Worm (Caenorhabditis elegans) whole organism, L4 larva: Measurements from ENCODE around the gene K09A9.8.

Source experiments
- D1046.2 ChIP-seq: fragments of 200-800 bp; sonication (Bioruptor generic); IDR thresholded peaks from 2 replicates; pipeline ENCODE4 v1.3.6; 2022; ENCODE audit warnings: missing genetic modification characterization, missing compliant biosample characterization
- F10B5.3 ChIP-seq: sonication (generic microtip); optimal IDR thresholded peaks from 2 replicates; lab custom pipeline; 2016; ENCODE audit warnings: mild to moderate bottlenecking, missing genetic modification characterization, missing compliant biosample characterization
- F37D6.2 ChIP-seq: sonication (generic microtip); optimal IDR thresholded peaks from 2 replicates; lab custom pipeline; 2016; ENCODE audit warnings: mild to moderate bottlenecking, missing genetic modification characterization, missing compliant biosample characterization
- F44E2.7 ChIP-seq: fragments of 200-800 bp; sonication (Bioruptor generic); IDR thresholded peaks from 2 replicates; pipeline ENCODE4 v2.1.2; 2022; ENCODE audit warnings: missing genetic modification characterization, missing compliant biosample characterization
- F49E8.2 ChIP-seq: sonication (generic microtip); optimal IDR thresholded peaks from 2 replicates; lab custom pipeline; 2016; ENCODE audit warnings: missing compliant biosample characterization, mild to moderate bottlenecking, missing genetic modification characterization, borderline replicate concordance
- R02D3.7 ChIP-seq: fragments of 150-350 bp; sonication (generic microtip); optimal IDR thresholded peaks from 3 replicates; lab custom pipeline; 2014; ENCODE audit warnings: missing biosample characterization, missing genetic modification characterization
- T20F7.1 ChIP-seq: fragments of 200-800 bp; sonication (Bioruptor generic); optimal IDR thresholded peaks from 2 replicates; lab custom pipeline; 2018; ENCODE audit warnings: mild to moderate bottlenecking, missing genetic modification characterization, missing compliant biosample characterization
- Y105C5A.15 ChIP-seq: fragments of 200-800 bp; sonication (Bioruptor generic); IDR thresholded peaks from 2 replicates; pipeline ENCODE4 v1.3.6; 2022; ENCODE audit warnings: missing genetic modification characterization, missing compliant biosample characterization
- Y48G9A.11 ChIP-seq: fragments of 200-800 bp; sonication (Bioruptor generic); IDR thresholded peaks from 2 replicates; pipeline ENCODE4 v1.3.6; 2022; ENCODE audit warnings: missing genetic modification reagents, missing genetic modification characterization, missing compliant biosample characterization
- Y5F2A.4 ChIP-seq: fragments of 200-800 bp; sonication (Bioruptor generic); optimal IDR thresholded peaks from 2 replicates; lab custom pipeline; 2018; ENCODE audit warnings: mild to moderate bottlenecking, missing genetic modification characterization, missing compliant biosample characterization
- ZK337.2 ChIP-seq: fragments of 200-800 bp; sonication (Bioruptor generic); IDR thresholded peaks from 2 replicates; pipeline ENCODE4 v1.3.6; 2022; ENCODE audit warnings: missing genetic modification reagents, missing genetic modification characterization, missing compliant biosample characterization
- ZK546.5 ChIP-seq, 2 experiments: sonication (generic microtip); optimal IDR thresholded peaks; 2 replicates each; lab custom pipeline; 2017; ENCODE audit warnings: missing biosample characterization in 2 of 2, missing genetic modification characterization in 2 of 2
- aha-1 ChIP-seq: fragments of 150-350 bp; peaks from one replicate; lab custom pipeline; 2014; ENCODE audit warnings: missing biosample characterization, missing genetic modification characterization
- aly-2 ChIP-seq: sonication (generic microtip); optimal IDR thresholded peaks from 2 replicates; lab custom pipeline; 2018; ENCODE audit warnings: missing biosample characterization, missing genetic modification characterization
- ceh-44 ChIP-seq: fragments of 200-800 bp; sonication (Bioruptor generic); IDR thresholded peaks from 2 replicates; pipeline ENCODE4 v1.3.6; 2022; ENCODE audit warnings: missing genetic modification reagents, missing genetic modification characterization, missing compliant biosample characterization
- ceh-82 ChIP-seq: sonication (generic microtip); optimal IDR thresholded peaks from 2 replicates; lab custom pipeline; 2017; ENCODE audit warnings: missing biosample characterization, missing genetic modification characterization
- cey-2 ChIP-seq: sonication (generic microtip); optimal IDR thresholded peaks from 3 replicates; lab custom pipeline; 2017; ENCODE audit warnings: missing genetic modification characterization, mild to moderate bottlenecking, missing compliant biosample characterization, antibody characterized with exemption, borderline replicate concordance; ENCODE audit not compliant: insufficient read depth
- daf-16 ChIP-seq, 3 experiments: sonication (generic microtip); optimal IDR thresholded peaks; 2 replicates each; lab custom pipeline; 2016 to 2017; ENCODE audit warnings: missing genetic modification characterization in 3 of 3, missing genetic modification reagents in 3 of 3, mild to moderate bottlenecking in 2 of 3, missing compliant biosample characterization in 2 of 3, missing biosample characterization in 1 of 3, moderate library complexity in 1 of 3
- daf-19 ChIP-seq: fragments of 200-800 bp; sonication (Bioruptor generic); conservative IDR thresholded peaks from 2 replicates; pipeline ENCODE4 v1.3.6; 2022; ENCODE audit warnings: missing genetic modification characterization, missing compliant biosample characterization
- daf-8 ChIP-seq: fragments of 200-800 bp; sonication (Bioruptor generic); IDR thresholded peaks from 2 replicates; pipeline ENCODE4 v1.3.6; 2022; ENCODE audit warnings: missing genetic modification characterization, missing compliant biosample characterization
- dmd-6 ChIP-seq: fragments of 200-800 bp; sonication (Bioruptor generic); IDR thresholded peaks from 2 replicates; pipeline ENCODE4 v1.3.6; 2022; ENCODE audit warnings: missing genetic modification reagents, missing genetic modification characterization, missing compliant biosample characterization
- dpl-1 ChIP-seq: fragments of 150-350 bp; optimal IDR thresholded peaks from 2 replicates; lab custom pipeline; 2014; ENCODE audit warnings: missing biosample characterization, missing genetic modification reagents, missing genetic modification characterization
- fkh-10 ChIP-seq: fragments of 150-350 bp; optimal IDR thresholded peaks from 2 replicates; lab custom pipeline; 2014; ENCODE audit warnings: missing biosample characterization, missing genetic modification reagents, missing genetic modification characterization
- gei-8 ChIP-seq: fragments of 200-800 bp; sonication (Bioruptor generic); optimal IDR thresholded peaks from 2 replicates; lab custom pipeline; 2018; ENCODE audit warnings: mild to moderate bottlenecking, missing genetic modification characterization, missing compliant biosample characterization
- hif-1 ChIP-seq, 2 experiments: sonication (generic microtip); optimal IDR thresholded peaks; 2 replicates each; lab custom pipeline; 2016 to 2017; ENCODE audit warnings: missing compliant biosample characterization in 2 of 2, missing genetic modification characterization in 2 of 2, missing genetic modification reagents in 2 of 2, missing genotype in 2 of 2, mild to moderate bottlenecking in 1 of 2
- hlh-11 ChIP-seq: fragments of 200-800 bp; sonication (Bioruptor generic); optimal IDR thresholded peaks from 2 replicates; lab custom pipeline; 2018; ENCODE audit warnings: mild to moderate bottlenecking, missing genetic modification characterization, missing compliant biosample characterization
- hlh-30 ChIP-seq: sonication (generic microtip); optimal IDR thresholded peaks from 2 replicates; lab custom pipeline; 2017; ENCODE audit warnings: antibody characterized with exemption, mild to moderate bottlenecking, missing genetic modification characterization, missing compliant biosample characterization; ENCODE audit not compliant: insufficient read depth
- hmg-1.1 ChIP-seq: fragments of 200-800 bp; sonication (Bioruptor generic); IDR thresholded peaks from 2 replicates; pipeline ENCODE4 v1.3.6; 2022; ENCODE audit warnings: missing genetic modification reagents, missing genetic modification characterization, missing compliant biosample characterization
- lin-13 ChIP-seq: fragments of 150-350 bp; optimal IDR thresholded peaks from 2 replicates; lab custom pipeline; 2014; ENCODE audit warnings: missing biosample characterization, missing genetic modification reagents, missing genetic modification characterization
- lin-15B ChIP-seq: fragments of 150-350 bp; sonication (generic microtip); optimal IDR thresholded peaks from 3 replicates; lab custom pipeline; 2014; ENCODE audit warnings: missing biosample characterization, missing genetic modification characterization
- lin-29 ChIP-seq: fragments of 200-800 bp; sonication (Bioruptor generic); IDR thresholded peaks from 2 replicates; pipeline ENCODE4 v1.3.6; 2022; ENCODE audit warnings: missing genetic modification reagents, missing genetic modification characterization, missing compliant biosample characterization
- lir-3 ChIP-seq: sonication (generic microtip); optimal IDR thresholded peaks from 2 replicates; lab custom pipeline; 2016; ENCODE audit warnings: mild to moderate bottlenecking, missing genetic modification characterization, missing compliant biosample characterization
- madf-5 ChIP-seq, 2 experiments: fragments of 200-800 bp; sonication (Bioruptor generic); IDR thresholded peaks; 2 replicates each; pipeline ENCODE4 v1.3.6; 2022; ENCODE audit warnings: missing compliant biosample characterization in 2 of 2, missing genetic modification characterization in 2 of 2
- mdt-29 ChIP-seq: fragments of 200-800 bp; sonication (Bioruptor generic); IDR thresholded peaks from 2 replicates; pipeline ENCODE4 v1.3.6; 2022; ENCODE audit warnings: missing genetic modification reagents, missing genetic modification characterization, missing compliant biosample characterization
- mep-1 ChIP-seq: fragments of 150-350 bp; sonication (generic microtip); optimal IDR thresholded peaks from 3 replicates; lab custom pipeline; 2014; ENCODE audit warnings: missing biosample characterization, missing genetic modification characterization
- mes-2 ChIP-seq: sonication (generic microtip); optimal IDR thresholded peaks from 2 replicates; lab custom pipeline; 2016; ENCODE audit warnings: missing genotype, mild to moderate bottlenecking, missing genetic modification characterization, missing compliant biosample characterization; ENCODE audit not compliant: poor library complexity, severe bottlenecking
- mxl-2 ChIP-seq: fragments of 200-800 bp; sonication (Bioruptor generic); conservative IDR thresholded peaks from 2 replicates; pipeline ENCODE4 v1.3.6; 2022; ENCODE audit warnings: missing genetic modification reagents, missing genetic modification characterization, missing compliant biosample characterization
- nhr-237 ChIP-seq: sonication (generic microtip); optimal IDR thresholded peaks from 2 replicates; lab custom pipeline; 2017; ENCODE audit warnings: missing biosample characterization, missing genetic modification characterization
- nhr-41 ChIP-seq: fragments of 200-800 bp; sonication (Bioruptor generic); IDR thresholded peaks from 2 replicates; pipeline ENCODE4 v1.3.6; 2022; ENCODE audit warnings: missing genetic modification reagents, missing genetic modification characterization, missing compliant biosample characterization
- nhr-76 ChIP-seq: fragments of 150-350 bp; optimal IDR thresholded peaks from 2 replicates; lab custom pipeline; 2014; ENCODE audit warnings: missing biosample characterization, missing genetic modification characterization
- php-3 ChIP-seq: fragments of 200-800 bp; sonication (Bioruptor generic); IDR thresholded peaks from 2 replicates; pipeline ENCODE4 v1.3.6; 2022; ENCODE audit warnings: missing genetic modification reagents, missing genetic modification characterization, missing compliant biosample characterization
- pqm-1 ChIP-seq: sonication (generic microtip); optimal IDR thresholded peaks from 2 replicates; lab custom pipeline; 2017; ENCODE audit warnings: missing biosample characterization, missing genetic modification characterization
- saeg-2 ChIP-seq: fragments of 200-800 bp; sonication (Bioruptor generic); IDR thresholded peaks from 2 replicates; pipeline ENCODE4 v1.3.6; 2022; ENCODE audit warnings: missing genetic modification reagents, missing genetic modification characterization, missing compliant biosample characterization
- sdz-12 ChIP-seq: fragments of 200-800 bp; sonication (Bioruptor generic); optimal IDR thresholded peaks from 2 replicates; lab custom pipeline; 2018; ENCODE audit warnings: mild to moderate bottlenecking, missing genetic modification characterization, missing compliant biosample characterization
- skn-1 ChIP-seq: fragments of 150-350 bp; optimal IDR thresholded peaks from 2 replicates; lab custom pipeline; 2014; ENCODE audit warnings: missing biosample characterization, missing genetic modification characterization
- snpc-4 ChIP-seq: fragments of 150-350 bp; optimal IDR thresholded peaks from 2 replicates; lab custom pipeline; 2014; ENCODE audit warnings: missing biosample characterization, missing genetic modification characterization
- tag-97 ChIP-seq: fragments of 200-800 bp; sonication (Bioruptor generic); IDR thresholded peaks from 2 replicates; pipeline ENCODE4 v1.3.6; 2022; ENCODE audit warnings: missing genetic modification characterization, missing compliant biosample characterization
- unc-130 ChIP-seq: sonication (generic microtip); optimal IDR thresholded peaks from 2 replicates; lab custom pipeline; 2016; ENCODE audit warnings: missing genetic modification reagents, missing genetic modification characterization, missing compliant biosample characterization
- zfp-2 ChIP-seq: sonication (generic microtip); optimal IDR thresholded peaks from 2 replicates; lab custom pipeline; 2016; ENCODE audit warnings: mild to moderate bottlenecking, missing genetic modification characterization, missing compliant biosample characterization
- zip-2 ChIP-seq: fragments of 150-350 bp; optimal IDR thresholded peaks from 2 replicates; lab custom pipeline; 2014; ENCODE audit warnings: missing biosample characterization, missing genetic modification characterization

K09A9.8 gene

DNA sequence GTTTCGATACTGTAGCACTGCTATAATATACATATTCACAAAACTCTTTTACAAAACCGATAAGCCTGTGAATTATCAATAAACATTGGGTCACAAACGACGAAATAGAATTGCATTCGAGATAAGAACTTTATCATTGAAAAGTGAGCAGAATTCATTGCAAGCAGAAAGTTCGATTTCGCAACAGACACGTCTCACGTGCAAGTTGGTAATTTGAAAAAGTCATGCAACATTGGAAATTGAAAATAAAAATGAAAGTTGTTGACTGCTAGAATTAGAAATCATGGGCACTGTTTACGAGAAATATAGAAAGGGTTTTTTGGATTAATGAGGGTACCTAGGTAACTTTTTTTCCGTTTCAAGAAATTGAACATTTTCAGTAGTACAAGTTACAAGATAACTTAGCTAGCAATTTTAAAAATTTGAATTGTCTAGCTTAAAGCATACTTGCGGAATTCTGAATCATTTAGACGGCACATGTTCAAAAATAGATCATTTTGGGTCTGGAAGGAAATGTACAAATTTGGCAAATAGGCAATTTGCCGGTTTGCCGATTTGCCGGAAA is 13.6 kb upstream of the K09A9.8 start (continued):
- no peak for TF ChIP-seq nhr-41 (GFP tag; lab: Robert Waterston, UW)
- no peak for TF ChIP-seq nhr-76 (tag; lab: Kevin White, UChicago)
- peak; percentile 81 for TF ChIP-seq T20F7.1
- no peak for TF ChIP-seq cey-2 (tag; lab: Kevin White, UChicago)
- TF ChIP-seq zfp-2 = no peak
- 0 out of 2 replicates have a peak, but pooled peaks have one; percentile 7 for TF ChIP-seq hmg-1.1 (GFP tag; lab: Robert Waterston, UW)
- TF ChIP-seq lin-15B (tag; lab: Kevin White, UChicago) = no peak
- no peak for TF ChIP-seq fkh-10 (GFP tag; lab: Kevin White, UChicago)
- TF ChIP-seq dmd-6 = peak; percentile 94
- TF ChIP-seq aly-2 (tag; lab: Kevin White, UChicago) = no peak
- TF ChIP-seq hif-1 (tag; optimal IDR thresholded peaks at IDR 0.05; lab: Kevin White, UChicago) = peak; percentile 68 to 94
- peak in 1 of 2 experiments; percentile 10 for TF ChIP-seq daf-16 (GFP tag; optimal IDR thresholded peaks at IDR 0.05; lab: Kevin White, UChicago)
- TF ChIP-seq daf-16 (tag; optimal IDR thresholded peaks at IDR 0.05; lab: Kevin White, UChicago) = peak; percentile 98
- TF ChIP-seq F49E8.2 (tag; lab: Kevin White, UChicago) = no peak
- TF ChIP-seq Y48G9A.11 (GFP tag; lab: Robert Waterston, UW) = no peak
- no peak for TF ChIP-seq unc-130
- peak; percentile 40 for TF ChIP-seq mes-2 (tag; lab: Kevin White, UChicago)
- TF ChIP-seq daf-19 (GFP tag; lab: Robert Waterston, UW) = no peak
- TF ChIP-seq ceh-82 (tag; lab: Kevin White, UChicago) = no peak
- TF ChIP-seq lin-29 (GFP tag; lab: Robert Waterston, UW) = no peak
- peak; percentile 96 for TF ChIP-seq hlh-30 (tag; lab: Kevin White, UChicago)
- TF ChIP-seq php-3 = peak; percentile 82
- no peak for TF ChIP-seq snpc-4 (tag; lab: Kevin White, UChicago)
- TF ChIP-seq Y105C5A.15 = peak; percentile 64; the same call in 1 of the 2 replicates
- TF ChIP-seq daf-8 (GFP tag; lab: Robert Waterston, UW) = no peak
- no peak for TF ChIP-seq nhr-237 (tag; lab: Kevin White, UChicago)
- no peak for TF ChIP-seq Y5F2A.4 (GFP tag; lab: Kevin White, UChicago)
- TF ChIP-seq F10B5.3 (tag; lab: Kevin White, UChicago) = no peak
- no peak for TF ChIP-seq madf-5 (GFP tag; IDR thresholded peaks at IDR 0.05; lab: Robert Waterston, UW)
- TF ChIP-seq skn-1 (tag; lab: Kevin White, UChicago) = no peak
- TF ChIP-seq lin-13 = peak; percentile 92
- no peak for TF ChIP-seq mxl-2
- TF ChIP-seq zip-2 = no peak
- TF ChIP-seq lir-3 (tag; lab: Kevin White, UChicago) = no peak
- peak; percentile 49 for TF ChIP-seq dpl-1 (GFP tag; lab: Kevin White, UChicago)
- peak; percentile 20 for TF ChIP-seq F37D6.2 (tag; lab: Kevin White, UChicago)
- TF ChIP-seq aha-1 (tag; lab: Kevin White, UChicago) = peak; percentile 89
- TF ChIP-seq saeg-2 (GFP tag; lab: Robert Waterston, UW) = peak; percentile 65; the same call in 1 of the 2 replicates
- TF ChIP-seq gei-8 = peak; percentile 58
- TF ChIP-seq ZK546.5 (tag; optimal IDR thresholded peaks at IDR 0.05; lab: Kevin White, UChicago) = no peak
- TF ChIP-seq ZK337.2 (GFP tag; lab: Robert Waterston, UW) = no peak
- TF ChIP-seq F44E2.7 = no peak
- no peak for TF ChIP-seq mdt-29 (GFP tag; lab: Robert Waterston, UW)
- no peak for TF ChIP-seq tag-97 (GFP tag; lab: Robert Waterston, UW)
- TF ChIP-seq ceh-44 (GFP tag; lab: Robert Waterston, UW) = no peak
- no peak for TF ChIP-seq R02D3.7 (tag; lab: Kevin White, UChicago)
- no peak for TF ChIP-seq sdz-12 (GFP tag; lab: Kevin White, UChicago)
- TF ChIP-seq pqm-1 (tag; lab: Kevin White, UChicago) = peak; percentile 95
- peak; percentile 93 for TF ChIP-seq mep-1 (tag; lab: Kevin White, UChicago)
- TF ChIP-seq hlh-11 (tag; lab: Kevin White, UChicago) = peak; percentile 93
- no peak for TF ChIP-seq D1046.2 (GFP tag; lab: Robert Waterston, UW)
